Worm (Caenorhabditis elegans): ENCODE measurements around the gene coq-3.

coq-3 gene

DNA sequence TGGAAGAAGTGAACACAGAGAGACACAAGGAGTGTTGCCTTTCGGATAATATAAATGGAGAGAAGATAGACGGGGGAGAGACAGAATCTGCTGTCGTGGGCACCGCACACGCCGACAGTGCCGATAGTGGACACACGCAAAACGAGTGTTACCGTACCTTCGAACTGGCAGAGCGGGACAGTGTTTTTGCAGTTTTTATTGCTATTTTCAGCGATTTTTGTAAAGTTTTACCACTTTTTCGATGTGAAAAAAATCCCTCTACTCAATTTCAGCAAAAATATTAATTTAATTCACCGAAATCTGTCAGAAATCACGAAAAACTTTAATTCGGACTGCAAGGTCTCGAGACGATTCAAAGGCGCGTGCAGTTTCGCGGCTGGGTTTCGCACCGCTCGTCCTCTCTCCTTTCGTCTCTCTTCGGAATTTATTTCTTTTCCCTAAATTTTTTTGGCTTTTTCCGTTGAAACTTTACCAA lies 28.8 kb upstream of the coq-3 start, which contains the start of gene sec-61.A (continued):
- TF ChIP-seq Y67H2A.10 (GFP tag; conservative IDR thresholded peaks at IDR 0.05) (0 out of 2 replicates have a peak, but pooled peaks have one; percentile 38), B0019.2 (GFP tag; conservative IDR thresholded peaks at IDR 0.05) (no peak), Y95B8A.8 (GFP tag; IDR thresholded peaks at IDR 0.05) (no peak), lin-40 (tag; optimal IDR thresholded peaks at IDR 0.05) (peak; percentile 86), F57A8.1 (GFP tag; optimal IDR thresholded peaks at IDR 0.05) (no peak), F49E8.2 (tag; optimal IDR thresholded peaks at IDR 0.05; ENCODE audit: insufficient read depth) (no peak), hmg-1.2 (GFP tag; IDR thresholded peaks at IDR 0.05) (peak; percentile 50), somi-1 (GFP tag; optimal IDR thresholded peaks at IDR 0.05) (no peak), efl-1 (GFP tag; optimal IDR thresholded peaks at IDR 0.05) (peak; percentile 35), rec-8 (tag; optimal IDR thresholded peaks at IDR 0.05) (no peak), let-607 (tag; optimal IDR thresholded peaks at IDR 0.05) (peak; percentile 100), ceh-100 (GFP tag; IDR thresholded peaks at IDR 0.05) (no peak), C06A6.2 (GFP tag; conservative IDR thresholded peaks at IDR 0.05) (no peak), snpc-1.1 (tag; optimal IDR thresholded peaks at IDR 0.05; ENCODE audit: insufficient read depth) (no peak), Y53G8AR.9 (GFP tag; conservative IDR thresholded peaks at IDR 0.05) (no peak), unc-130 (GFP tag; optimal IDR thresholded peaks at IDR 0.05) (no peak), zim-3 (tag; optimal IDR thresholded peaks at IDR 0.05) (no peak)

DNA sequence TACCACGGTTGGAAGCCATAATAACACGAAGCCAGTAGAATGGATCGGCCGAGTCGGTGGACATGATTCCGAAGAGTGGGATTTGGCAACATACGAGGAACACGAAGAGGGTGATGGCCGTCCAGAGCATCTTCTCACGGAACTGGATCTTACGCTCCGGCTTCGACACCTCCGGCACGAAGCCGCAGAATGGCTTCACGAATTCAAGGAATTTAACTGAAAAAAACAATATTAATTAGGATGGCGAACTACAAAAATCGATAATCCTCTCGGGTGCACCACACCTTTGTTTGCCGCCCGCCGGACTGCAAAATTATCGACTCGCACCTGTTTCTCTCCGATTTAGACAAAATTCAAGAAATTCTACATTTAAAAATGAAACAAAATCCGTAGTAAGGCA lies 28.1 kb upstream of the coq-3 start:
- TF ChIP-seq ceh-91 (GFP tag; IDR thresholded peaks at IDR 0.05) (no peak), fkh-3 (tag; optimal IDR thresholded peaks at IDR 0.05) (no peak), bed-1 (GFP tag; IDR thresholded peaks at IDR 0.05) (no peak), dpl-1 (GFP tag; optimal IDR thresholded peaks at IDR 0.05) (no peak), snpc-1.1 (tag; optimal IDR thresholded peaks at IDR 0.05; ENCODE audit: insufficient read depth) (no peak), attf-6 (GFP tag; IDR thresholded peaks at IDR 0.05) (0 out of 2 replicates have a peak, but pooled peaks have one; percentile 32), pbrm-1 (GFP tag; IDR thresholded peaks at IDR 0.05) (0 out of 2 replicates have a peak, but pooled peaks have one; percentile 23), mcd-1 (GFP tag; IDR thresholded peaks at IDR 0.05) (peak; percentile 13; the same call in 1 of the 2 replicates), ets-4 (GFP tag; optimal IDR thresholded peaks at IDR 0.05) (no peak)

DNA sequence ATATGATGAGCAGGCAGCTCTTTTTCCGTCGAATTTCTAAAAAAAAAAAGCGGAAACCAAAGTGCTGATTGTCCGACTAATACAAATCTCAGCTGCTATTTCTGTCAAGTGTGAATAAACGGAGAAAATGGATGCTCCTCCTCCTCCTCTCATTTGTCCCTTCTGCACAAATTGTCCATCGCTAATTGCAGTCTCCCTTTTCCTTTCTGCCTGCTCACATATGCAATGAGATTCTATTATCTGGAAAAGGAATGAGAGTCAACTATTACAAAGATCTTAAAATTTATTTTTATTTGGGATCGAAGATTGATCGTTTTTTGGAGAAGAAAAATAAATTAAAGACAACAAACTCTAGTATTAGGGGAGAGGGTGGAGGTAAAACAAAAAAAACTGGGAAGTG lies 26.1 kb upstream of the coq-3 start:
- TF ChIP-seq lin-54 (GFP tag; optimal IDR thresholded peaks at IDR 0.05), result peak; percentile 60
- TF ChIP-seq K11D2.4 (GFP tag; IDR thresholded peaks at IDR 0.05), result no peak
- no peak for TF ChIP-seq egl-18 (GFP tag; IDR thresholded peaks at IDR 0.05)
- TF ChIP-seq tlf-1 (GFP tag; optimal IDR thresholded peaks at IDR 0.05), result peak; percentile 76
- TF ChIP-seq ceh-100 (GFP tag; IDR thresholded peaks at IDR 0.05), result 0 out of 2 replicates have a peak, but pooled peaks have one; percentile 13
- no peak for TF ChIP-seq fkh-3 (tag; optimal IDR thresholded peaks at IDR 0.05)
- no peak for TF ChIP-seq lsl-1 (GFP tag; optimal IDR thresholded peaks at IDR 0.05)
- TF ChIP-seq madf-3 (GFP tag; IDR thresholded peaks at IDR 0.05), result no peak; the same call in 1 of the 2 replicates
- no peak for TF ChIP-seq Y53F4B.3 (GFP tag; IDR thresholded peaks at IDR 0.05)
- TF ChIP-seq B0035.1 (tag; optimal IDR thresholded peaks at IDR 0.05), result peak; percentile 47
- TF ChIP-seq F57C9.4 (tag; optimal IDR thresholded peaks at IDR 0.05), result no peak
- TF ChIP-seq sptf-2 (GFP tag; optimal IDR thresholded peaks at IDR 0.05), result no peak
- no peak for TF ChIP-seq B0019.2 (GFP tag; conservative IDR thresholded peaks at IDR 0.05)
- TF ChIP-seq tbx-9 (tag; optimal IDR thresholded peaks at IDR 0.05; ENCODE audit: borderline replicate concordance), result no peak
- no peak for TF ChIP-seq pha-4 (tag; optimal IDR thresholded peaks at IDR 0.05)
- TF ChIP-seq nhr-80 (tag; optimal IDR thresholded peaks at IDR 0.05), result peak; percentile 40
- peak; percentile 8; the same call in 1 of the 2 replicates for TF ChIP-seq egrh-3 (GFP tag; IDR thresholded peaks at IDR 0.05)
- TF ChIP-seq let-607 (tag; optimal IDR thresholded peaks at IDR 0.05), result peak; percentile 32 to 82
- TF ChIP-seq hmg-20 (GFP tag; IDR thresholded peaks at IDR 0.05), result no peak
- no peak for TF ChIP-seq rec-8 (tag; optimal IDR thresholded peaks at IDR 0.05)
- TF ChIP-seq cebp-2 (GFP tag; IDR thresholded peaks at IDR 0.05), result no peak
- TF ChIP-seq lsy-27 (tag; optimal IDR thresholded peaks at IDR 0.05; ENCODE audit: borderline replicate concordance, insufficient read depth), result no peak
- TF ChIP-seq T26A5.8 (tag; optimal IDR thresholded peaks at IDR 0.05), result no peak
- no peak for TF ChIP-seq ztf-6 (GFP tag; IDR thresholded peaks at IDR 0.05)
